Worm (Caenorhabditis elegans) whole organism, L4 larva: ENCODE measurements around the gene trpl-2.

ENCODE experiments used
- aha-1 ChIP-seq: fragments of 150-350 bp; peaks from one replicate; lab custom pipeline; 2014; ENCODE audit warnings: missing biosample characterization, missing genetic modification characterization
- hif-1 ChIP-seq, 2 experiments: sonication (generic microtip); optimal IDR thresholded peaks; 2 replicates each; lab custom pipeline; 2016 to 2017; ENCODE audit warnings: missing compliant biosample characterization in 2 of 2, missing genetic modification characterization in 2 of 2, missing genetic modification reagents in 2 of 2, missing genotype in 2 of 2, mild to moderate bottlenecking in 1 of 2
- hlh-30 ChIP-seq: sonication (generic microtip); optimal IDR thresholded peaks from 2 replicates; lab custom pipeline; 2017; ENCODE audit warnings: antibody characterized with exemption, mild to moderate bottlenecking, missing genetic modification characterization, missing compliant biosample characterization; ENCODE audit not compliant: insufficient read depth
- unc-62 ChIP-seq, 3 experiments: fragments of 150-350 bp in 1 of 3; sonication (generic microtip); optimal IDR thresholded peaks in 2 of 3; peaks in 1 of 3; 1 replicate in 1 of 3; 2 replicates in 2 of 3; lab custom pipeline; 2014 to 2017; ENCODE audit warnings: missing biosample characterization in 3 of 3, missing genetic modification characterization in 3 of 3, missing genetic modification reagents in 3 of 3, missing genotype in 1 of 3

Gene trpl-2

ce11 chrIV:4360497-4360896, 34.0 kb downstream of the trpl-2 start, which contains the start of gene F55F10.1 (continued):
- TF ChIP-seq aha-1 (tag; lab: Kevin White, UChicago) (peak; percentile 47), hif-1 (tag; optimal IDR thresholded peaks at IDR 0.05; lab: Kevin White, UChicago) (peak in 1 of 2 experiments; percentile 24)

ce11 chrIV:4369116-4369515, 42.7 kb downstream of the trpl-2 start:
- TF ChIP-seq unc-62 (GFP tag; optimal IDR thresholded peaks at IDR 0.05 in 1 of 2; lab: Kevin White, UChicago) = peak in 1 of 2 experiments; percentile 95
- TF ChIP-seq unc-62 (tag; optimal IDR thresholded peaks at IDR 0.05; lab: Kevin White, UChicago) = no peak
- no peak for TF ChIP-seq hlh-30 (tag; lab: Kevin White, UChicago)
- peak; percentile 53 for TF ChIP-seq aha-1 (tag; lab: Kevin White, UChicago)
